Worm (Caenorhabditis elegans) whole organism, L3 larva: ENCODE data around the gene bmk-1.

Experiments
- R02D3.7 ChIP-seq: fragments of 150-350 bp; optimal IDR thresholded peaks from 2 replicates; lab custom pipeline; 2014; ENCODE audit warnings: missing biosample characterization, missing genetic modification characterization
- ZK546.5 ChIP-seq: sonication (generic microtip); optimal IDR thresholded peaks from 2 replicates; lab custom pipeline; 2017; ENCODE audit warnings: missing biosample characterization, missing genetic modification characterization
- ama-1 ChIP-seq: fragments of 150-350 bp; optimal IDR thresholded peaks from 2 replicates; lab custom pipeline; 2018
- ceh-16 ChIP-seq: sonication (generic microtip); optimal IDR thresholded peaks from 2 replicates; lab custom pipeline; 2017; ENCODE audit warnings: missing biosample characterization, missing genetic modification characterization
- ceh-28 ChIP-seq: fragments of 150-350 bp; optimal IDR thresholded peaks from 2 replicates; lab custom pipeline; 2014; ENCODE audit warnings: missing biosample characterization, missing genetic modification reagents, missing genetic modification characterization
- ceh-82 ChIP-seq: fragments of 150-350 bp; optimal IDR thresholded peaks from 2 replicates; lab custom pipeline; 2014; ENCODE audit warnings: missing biosample characterization, missing genetic modification characterization
- daf-12 ChIP-seq: fragments of 150-350 bp; optimal IDR thresholded peaks from 2 replicates; lab custom pipeline; 2014; ENCODE audit warnings: missing biosample characterization, missing genetic modification reagents, missing genetic modification characterization
- egl-27 ChIP-seq: sonication (generic microtip); optimal IDR thresholded peaks from 4 replicates; lab custom pipeline; 2017; ENCODE audit warnings: missing biosample characterization, missing genetic modification reagents, missing genetic modification characterization
- egl-5 ChIP-seq: fragments of 150-350 bp; optimal IDR thresholded peaks from 2 replicates; lab custom pipeline; 2017; ENCODE audit warnings: missing biosample characterization, missing genetic modification reagents, missing genetic modification characterization, inconsistent platforms
- elt-1 ChIP-seq: fragments of 150-350 bp; optimal IDR thresholded peaks from 2 replicates; lab custom pipeline; 2014; ENCODE audit warnings: missing biosample characterization, missing genetic modification characterization
- elt-2 ChIP-seq: sonication (generic microtip); optimal IDR thresholded peaks from 2 replicates; lab custom pipeline; 2016; ENCODE audit warnings: missing genetic modification reagents, mild to moderate bottlenecking, missing genetic modification characterization, missing compliant biosample characterization
- elt-3 ChIP-seq, 3 experiments: fragments of 150-350 bp in 1 of 3; sonication (generic microtip) in 2 of 3; optimal IDR thresholded peaks; 2 replicates in 2 of 3; 4 replicates in 1 of 3; lab custom pipeline; 2014 to 2017; ENCODE audit warnings: missing biosample characterization in 3 of 3, missing genetic modification characterization in 3 of 3
- eor-1 ChIP-seq, 2 experiments: fragments of 150-350 bp; optimal IDR thresholded peaks; 2 replicates each; lab custom pipeline; 2014 to 2018; ENCODE audit warnings: missing biosample characterization in 2 of 2, missing genetic modification characterization in 2 of 2
- fkh-10 ChIP-seq: sonication (generic microtip); optimal IDR thresholded peaks from 2 replicates; lab custom pipeline; 2017; ENCODE audit warnings: missing biosample characterization, missing genetic modification reagents, missing genetic modification characterization
- fkh-2 ChIP-seq: fragments of 150-350 bp; optimal IDR thresholded peaks from 2 replicates; lab custom pipeline; 2014; ENCODE audit warnings: missing biosample characterization, missing genetic modification reagents, missing genetic modification characterization
- fos-1 ChIP-seq: fragments of 150-350 bp; optimal IDR thresholded peaks from 2 replicates; lab custom pipeline; 2014; ENCODE audit warnings: missing biosample characterization, missing genetic modification characterization
- hmg-11 ChIP-seq: sonication (generic microtip); optimal IDR thresholded peaks from 2 replicates; lab custom pipeline; 2016; ENCODE audit warnings: missing genetic modification characterization, missing compliant biosample characterization
- jun-1 ChIP-seq: fragments of 150-350 bp; optimal IDR thresholded peaks from 2 replicates; lab custom pipeline; 2014; ENCODE audit warnings: missing biosample characterization, missing genetic modification reagents, missing genetic modification characterization
- lin-15B ChIP-seq: fragments of 150-350 bp; optimal IDR thresholded peaks from 2 replicates; lab custom pipeline; 2014; ENCODE audit warnings: missing biosample characterization, missing genetic modification characterization
- lin-39 ChIP-seq: fragments of 150-350 bp; optimal IDR thresholded peaks from 2 replicates; lab custom pipeline; 2018; ENCODE audit warnings: missing biosample characterization, missing genetic modification reagents, missing genetic modification characterization
- lsy-12 ChIP-seq: sonication (generic microtip); optimal IDR thresholded peaks from 2 replicates; lab custom pipeline; 2016; ENCODE audit warnings: mild to moderate bottlenecking, missing genetic modification characterization, missing compliant biosample characterization
- mdl-1 ChIP-seq: fragments of 150-350 bp; optimal IDR thresholded peaks from 2 replicates; lab custom pipeline; 2014; ENCODE audit warnings: missing biosample characterization, missing genetic modification characterization
- mml-1 ChIP-seq: fragments of 150-350 bp; sonication (generic microtip); optimal IDR thresholded peaks from 3 replicates; lab custom pipeline; 2014; ENCODE audit warnings: missing biosample characterization, missing genetic modification characterization
- nfya-1 ChIP-seq: sonication (generic microtip); optimal IDR thresholded peaks from 2 replicates; lab custom pipeline; 2017; ENCODE audit warnings: missing genetic modification characterization, mild to moderate bottlenecking, missing compliant biosample characterization, antibody characterized with exemption, moderate library complexity; ENCODE audit not compliant: insufficient read depth
- nhr-11 ChIP-seq: fragments of 150-350 bp; optimal IDR thresholded peaks from 2 replicates; lab custom pipeline; 2014; ENCODE audit warnings: missing biosample characterization, missing genetic modification characterization
- nhr-12 ChIP-seq: fragments of 150-350 bp; optimal IDR thresholded peaks from 2 replicates; lab custom pipeline; 2014; ENCODE audit warnings: missing biosample characterization, missing genetic modification characterization
- nhr-23 ChIP-seq: fragments of 150-350 bp; optimal IDR thresholded peaks from 2 replicates; lab custom pipeline; 2014; ENCODE audit warnings: missing biosample characterization, missing genetic modification reagents, missing genetic modification characterization
- nhr-237 ChIP-seq: fragments of 150-350 bp; optimal IDR thresholded peaks from 2 replicates; lab custom pipeline; 2014; ENCODE audit warnings: missing biosample characterization, missing genetic modification characterization
- nhr-25 ChIP-seq: sonication (generic microtip); optimal IDR thresholded peaks from 2 replicates; lab custom pipeline; 2017; ENCODE audit warnings: missing biosample characterization, missing genetic modification characterization
- nhr-28 ChIP-seq: fragments of 150-350 bp; optimal IDR thresholded peaks from 2 replicates; lab custom pipeline; 2014; ENCODE audit warnings: missing biosample characterization, missing genetic modification characterization
- nhr-43 ChIP-seq: sonication (generic microtip); optimal IDR thresholded peaks from 2 replicates; lab custom pipeline; 2016; ENCODE audit warnings: mild to moderate bottlenecking, missing genetic modification characterization, missing compliant biosample characterization; ENCODE audit not compliant: poor library complexity, severe bottlenecking
- nhr-67 ChIP-seq: fragments of 150-350 bp; optimal IDR thresholded peaks from 2 replicates; lab custom pipeline; 2014; ENCODE audit warnings: missing biosample characterization, missing genetic modification characterization
- nhr-76 ChIP-seq: fragments of 150-350 bp; sonication (generic microtip); optimal IDR thresholded peaks from 5 replicates; lab custom pipeline; 2014; ENCODE audit warnings: missing biosample characterization, missing genetic modification characterization
- pha-4 ChIP-seq: fragments of 150-350 bp; optimal IDR thresholded peaks from 2 replicates; lab custom pipeline; 2014; ENCODE audit warnings: missing biosample characterization, missing genetic modification reagents, missing genetic modification characterization
- pqm-1 ChIP-seq: fragments of 150-350 bp; optimal IDR thresholded peaks from 2 replicates; lab custom pipeline; 2017; ENCODE audit warnings: missing biosample characterization, missing genetic modification characterization, inconsistent platforms
- sea-2 ChIP-seq: fragments of 150-350 bp; sonication (generic microtip); optimal IDR thresholded peaks from 4 replicates; lab custom pipeline; 2014; ENCODE audit warnings: missing biosample characterization, missing genetic modification reagents, missing genetic modification characterization
- skn-1 ChIP-seq: fragments of 150-350 bp; optimal IDR thresholded peaks from 2 replicates; lab custom pipeline; 2014; ENCODE audit warnings: missing biosample characterization, missing genetic modification characterization
- snpc-4 ChIP-seq: fragments of 150-350 bp; optimal IDR thresholded peaks from 2 replicates; lab custom pipeline; 2014; ENCODE audit warnings: missing biosample characterization, missing genetic modification characterization
- unc-39 ChIP-seq: sonication (generic microtip); optimal IDR thresholded peaks from 4 replicates; lab custom pipeline; 2017; ENCODE audit warnings: missing biosample characterization, missing genetic modification characterization
- unc-62 ChIP-seq: fragments of 150-350 bp; sonication (generic microtip); optimal IDR thresholded peaks from 4 replicates; lab custom pipeline; 2014; ENCODE audit warnings: missing biosample characterization, missing genetic modification reagents, missing genetic modification characterization
- ztf-11 ChIP-seq: fragments of 150-350 bp; optimal IDR thresholded peaks from 2 replicates; lab custom pipeline; 2014; ENCODE audit warnings: missing biosample characterization, missing genetic modification characterization
- ztf-4 ChIP-seq: fragments of 150-350 bp; optimal IDR thresholded peaks from 2 replicates; lab custom pipeline; 2014; ENCODE audit warnings: missing biosample characterization, missing genetic modification characterization

The bmk-1 gene

ce11 chrV:14504774-14505173, 48.0 kb upstream of the bmk-1 start:
- TF ChIP-seq lin-15B (tag; lab: Kevin White, UChicago) (no peak), daf-12 (no peak), elt-2 (tag; lab: Kevin White, UChicago) (peak; percentile 2)

- TF ChIP-seq nhr-67 (tag; lab: Kevin White, UChicago) (no peak), nhr-12 (tag; lab: Kevin White, UChicago) (no peak), nhr-237 (tag; lab: Kevin White, UChicago) (no peak), ceh-28 (no peak), nhr-43 (no peak), unc-62 (no peak), hmg-11 (tag; lab: Kevin White, UChicago) (no peak), skn-1 (tag; lab: Kevin White, UChicago) (no peak), lsy-12 (no peak), R02D3.7 (no peak), nhr-23 (tag; lab: Kevin White, UChicago) (no peak)
Measured at ce11 chrV:14504120-14504519, 47.3 kb upstream of the bmk-1 start.

- TF ChIP-seq sea-2 (GFP tag; lab: Kevin White, UChicago) (no peak), ceh-16 (tag; lab: Kevin White, UChicago) (no peak), pha-4 (peak; percentile 36), nhr-237 (tag; lab: Kevin White, UChicago) (no peak), pqm-1 (tag; lab: Kevin White, UChicago) (peak; percentile 81), mdl-1 (tag; lab: Kevin White, UChicago) (no peak), R02D3.7 (no peak), snpc-4 (tag; lab: Kevin White, UChicago) (no peak), fos-1 (tag; lab: Kevin White, UChicago) (no peak), nhr-25 (tag; lab: Kevin White, UChicago) (no peak), ztf-4 (tag; lab: Kevin White, UChicago) (no peak), nhr-67 (tag; lab: Kevin White, UChicago) (no peak), nhr-76 (tag; lab: Kevin White, UChicago) (no peak), elt-2 (tag; lab: Kevin White, UChicago) (peak; percentile 86), eor-1 (tag; optimal IDR thresholded peaks at IDR 0.05; lab: Kevin White, UChicago) (no peak), nhr-43 (no peak), ama-1 (lab: Kevin White, UChicago) (no peak), fkh-10 (GFP tag; lab: Kevin White, UChicago) (no peak), jun-1 (tag; lab: Kevin White, UChicago) (peak; percentile 43), egl-27 (tag; lab: Kevin White, UChicago) (no peak), elt-1 (tag; lab: Kevin White, UChicago) (no peak), nhr-23 (tag; lab: Kevin White, UChicago) (no peak), ZK546.5 (tag; lab: Kevin White, UChicago) (no peak), lin-39 (no peak), fkh-2 (tag; lab: Kevin White, UChicago) (no peak), hmg-11 (tag; lab: Kevin White, UChicago) (no peak), lsy-12 (no peak), egl-5 (tag; lab: Kevin White, UChicago) (no peak), ceh-28 (no peak), ztf-11 (tag; lab: Kevin White, UChicago) (no peak), unc-62 (no peak), nfya-1 (tag; lab: Kevin White, UChicago) (peak; percentile 37), nhr-11 (tag; lab: Kevin White, UChicago) (no peak), ceh-82 (no peak), nhr-28 (tag; lab: Kevin White, UChicago) (no peak), unc-39 (tag; lab: Kevin White, UChicago) (no peak), daf-12 (no peak), mml-1 (tag; lab: Kevin White, UChicago) (no peak), skn-1 (tag; lab: Kevin White, UChicago) (no peak), elt-3 (tag; optimal IDR thresholded peaks at IDR 0.05; lab: Kevin White, UChicago) (no peak)
Measured at ce11 chrV:14503065-14503464, 46.3 kb upstream of the bmk-1 start.
